Worm (Caenorhabditis elegans) whole organism, L1 larva: ENCODE results near the gene dhs-9.

Experiments
- C16A3.4 ChIP-seq: fragments of 150-350 bp; optimal IDR thresholded peaks from 2 replicates; lab custom pipeline; 2014; ENCODE audit warnings: missing biosample characterization, missing genetic modification characterization
- F16B12.6 ChIP-seq: fragments of 150-350 bp; optimal IDR thresholded peaks from 2 replicates; lab custom pipeline; 2014; ENCODE audit warnings: missing biosample characterization, missing genetic modification characterization
- Y116A8C.19 ChIP-seq: sonication (generic microtip); optimal IDR thresholded peaks from 2 replicates; lab custom pipeline; 2016; ENCODE audit warnings: missing compliant biosample characterization, missing genetic modification characterization, borderline replicate concordance
- blmp-1 ChIP-seq: fragments of 150-350 bp; optimal IDR thresholded peaks from 2 replicates; lab custom pipeline; 2014; ENCODE audit warnings: missing biosample characterization, missing genetic modification characterization
- ceh-90 ChIP-seq: sonication (generic microtip); optimal IDR thresholded peaks from 2 replicates; lab custom pipeline; 2016; ENCODE audit warnings: missing genetic modification characterization, missing compliant biosample characterization
- dpl-1 ChIP-seq, 3 experiments: fragments of 150-350 bp in 2 of 3; sonication (generic microtip) in 1 of 3; optimal IDR thresholded peaks; 2 replicates each; lab custom pipeline; 2014 to 2017; ENCODE audit warnings: missing biosample characterization in 3 of 3, missing genetic modification characterization in 3 of 3, missing genetic modification reagents in 3 of 3
- dsc-1 ChIP-seq: sonication (generic microtip); optimal IDR thresholded peaks from 2 replicates; lab custom pipeline; 2016; ENCODE audit warnings: mild to moderate bottlenecking, missing genetic modification characterization, missing compliant biosample characterization
- efl-1 ChIP-seq, 4 experiments: fragments of 150-350 bp; optimal IDR thresholded peaks in 3 of 4; peaks in 1 of 4; 1 replicate in 1 of 4; 2 replicates in 3 of 4; lab custom pipeline; 2014; ENCODE audit warnings: missing biosample characterization in 2 of 4, missing genetic modification characterization in 2 of 4, missing genetic modification reagents in 2 of 4
- efl-3 ChIP-seq: fragments of 200-800 bp; sonication (Bioruptor generic); optimal IDR thresholded peaks from 2 replicates; lab custom pipeline; 2018; ENCODE audit warnings: mild to moderate bottlenecking, missing genetic modification characterization, missing compliant biosample characterization
- elt-2 ChIP-seq: sonication (generic microtip); optimal IDR thresholded peaks from 2 replicates; lab custom pipeline; 2016; ENCODE audit warnings: missing genetic modification characterization, mild to moderate bottlenecking, inconsistent platforms, missing compliant biosample characterization, missing genetic modification reagents
- elt-3 ChIP-seq, 6 experiments: fragments of 150-350 bp in 1 of 6; sonication (generic microtip); optimal IDR thresholded peaks; 2 replicates each; lab custom pipeline; 2017 to 2018; ENCODE audit warnings: missing biosample characterization in 6 of 6, missing genetic modification characterization in 6 of 6, inconsistent platforms in 1 of 6
- ets-5 ChIP-seq: fragments of 200-800 bp; sonication (Bioruptor generic); IDR thresholded peaks from 2 replicates; pipeline ENCODE4 v1.3.6; 2022; ENCODE audit warnings: missing genetic modification characterization, missing compliant biosample characterization
- grh-1 ChIP-seq: fragments of 200-800 bp; sonication (Bioruptor generic); IDR thresholded peaks from 2 replicates; pipeline ENCODE4 v1.3.6; 2022; ENCODE audit warnings: missing genetic modification reagents, missing genetic modification characterization, missing compliant biosample characterization
- hlh-17 ChIP-seq: fragments of 200-800 bp; sonication (Bioruptor generic); optimal IDR thresholded peaks from 2 replicates; lab custom pipeline; 2018; ENCODE audit warnings: missing genetic modification characterization, mild to moderate bottlenecking, missing compliant biosample characterization, moderate library complexity, borderline replicate concordance
- hlh-4 ChIP-seq: sonication (generic microtip); optimal IDR thresholded peaks from 2 replicates; lab custom pipeline; 2016; ENCODE audit warnings: mild to moderate bottlenecking, missing genetic modification characterization, missing compliant biosample characterization
- lin-14 ChIP-seq: fragments of 200-800 bp; sonication (Bioruptor generic); optimal IDR thresholded peaks from 2 replicates; lab custom pipeline; 2018; ENCODE audit warnings: mild to moderate bottlenecking, missing genetic modification characterization, moderate library complexity, missing compliant biosample characterization
- lin-35 ChIP-seq, 2 experiments: fragments of 150-350 bp; optimal IDR thresholded peaks; 2 replicates each; lab custom pipeline; 2014; ENCODE audit warnings: missing biosample characterization in 2 of 2, missing genetic modification characterization in 2 of 2, missing genetic modification reagents in 2 of 2
- lsy-2 ChIP-seq, 2 experiments: fragments of 150-350 bp; optimal IDR thresholded peaks; 2 replicates each; lab custom pipeline; 2014; ENCODE audit warnings: missing biosample characterization in 2 of 2, missing genetic modification characterization in 2 of 2
- mdl-1 ChIP-seq, 2 experiments: fragments of 150-350 bp; optimal IDR thresholded peaks; 2 replicates each; lab custom pipeline; 2014 to 2017; ENCODE audit warnings: missing biosample characterization in 2 of 2, missing genetic modification characterization in 2 of 2, inconsistent platforms in 1 of 2
- mep-1 ChIP-seq: fragments of 150-350 bp; optimal IDR thresholded peaks from 2 replicates; lab custom pipeline; 2014; ENCODE audit warnings: missing biosample characterization, missing genetic modification characterization
- nhr-19 ChIP-seq: fragments of 200-800 bp; sonication (Bioruptor generic); conservative IDR thresholded peaks from 2 replicates; pipeline ENCODE4 v1.3.6; 2022; ENCODE audit warnings: missing genetic modification characterization, missing compliant biosample characterization
- nhr-20 ChIP-seq: sonication (generic microtip); optimal IDR thresholded peaks from 2 replicates; lab custom pipeline; 2016; ENCODE audit warnings: mild to moderate bottlenecking, missing genetic modification characterization, missing compliant biosample characterization
- nhr-71 ChIP-seq: sonication (generic microtip); optimal IDR thresholded peaks from 2 replicates; lab custom pipeline; 2016; ENCODE audit warnings: mild to moderate bottlenecking, missing genetic modification characterization, moderate library complexity, missing compliant biosample characterization
- nhr-84 ChIP-seq: sonication (generic microtip); optimal IDR thresholded peaks from 2 replicates; lab custom pipeline; 2017; ENCODE audit warnings: missing biosample characterization, missing genetic modification characterization
- nhr-85 ChIP-seq: sonication (generic microtip); peaks from one replicate; lab custom pipeline; 2016; ENCODE audit warnings: missing genetic modification characterization, inconsistent platforms, missing compliant biosample characterization
- nhr-90 ChIP-seq: sonication (generic microtip); optimal IDR thresholded peaks from 2 replicates; lab custom pipeline; 2016; ENCODE audit warnings: mild to moderate bottlenecking, missing genetic modification characterization, missing compliant biosample characterization; ENCODE audit not compliant: poor library complexity
- pag-3 ChIP-seq: sonication (generic microtip); optimal IDR thresholded peaks from 2 replicates; lab custom pipeline; 2017; ENCODE audit warnings: missing genetic modification characterization, mild to moderate bottlenecking, missing compliant biosample characterization, antibody characterized with exemption, borderline replicate concordance; ENCODE audit not compliant: insufficient read depth
- skn-1 ChIP-seq: fragments of 150-350 bp; optimal IDR thresholded peaks from 2 replicates; lab custom pipeline; 2014; ENCODE audit warnings: missing biosample characterization, missing genetic modification characterization
- snu-23 ChIP-seq: sonication (generic microtip); optimal IDR thresholded peaks from 2 replicates; lab custom pipeline; 2016; ENCODE audit warnings: missing genetic modification characterization, missing compliant biosample characterization
- sox-4 ChIP-seq: sonication (generic microtip); optimal IDR thresholded peaks from 2 replicates; lab custom pipeline; 2016; ENCODE audit warnings: missing genetic modification characterization, missing compliant biosample characterization
- swsn-7 ChIP-seq: sonication (generic microtip); optimal IDR thresholded peaks from 2 replicates; lab custom pipeline; 2016; ENCODE audit warnings: missing genetic modification characterization, missing compliant biosample characterization
- unc-130 ChIP-seq: fragments of 150-350 bp; optimal IDR thresholded peaks from 2 replicates; lab custom pipeline; 2017; ENCODE audit warnings: missing biosample characterization, missing genetic modification characterization, inconsistent platforms
- unc-86 ChIP-seq: sonication (generic microtip); optimal IDR thresholded peaks from 2 replicates; lab custom pipeline; 2016; ENCODE audit warnings: missing genetic modification characterization, missing compliant biosample characterization
- xbp-1 ChIP-seq: sonication (generic microtip); optimal IDR thresholded peaks from 2 replicates; lab custom pipeline; 2016; ENCODE audit warnings: missing genetic modification characterization, missing compliant biosample characterization

dhs-9 gene

DNA sequence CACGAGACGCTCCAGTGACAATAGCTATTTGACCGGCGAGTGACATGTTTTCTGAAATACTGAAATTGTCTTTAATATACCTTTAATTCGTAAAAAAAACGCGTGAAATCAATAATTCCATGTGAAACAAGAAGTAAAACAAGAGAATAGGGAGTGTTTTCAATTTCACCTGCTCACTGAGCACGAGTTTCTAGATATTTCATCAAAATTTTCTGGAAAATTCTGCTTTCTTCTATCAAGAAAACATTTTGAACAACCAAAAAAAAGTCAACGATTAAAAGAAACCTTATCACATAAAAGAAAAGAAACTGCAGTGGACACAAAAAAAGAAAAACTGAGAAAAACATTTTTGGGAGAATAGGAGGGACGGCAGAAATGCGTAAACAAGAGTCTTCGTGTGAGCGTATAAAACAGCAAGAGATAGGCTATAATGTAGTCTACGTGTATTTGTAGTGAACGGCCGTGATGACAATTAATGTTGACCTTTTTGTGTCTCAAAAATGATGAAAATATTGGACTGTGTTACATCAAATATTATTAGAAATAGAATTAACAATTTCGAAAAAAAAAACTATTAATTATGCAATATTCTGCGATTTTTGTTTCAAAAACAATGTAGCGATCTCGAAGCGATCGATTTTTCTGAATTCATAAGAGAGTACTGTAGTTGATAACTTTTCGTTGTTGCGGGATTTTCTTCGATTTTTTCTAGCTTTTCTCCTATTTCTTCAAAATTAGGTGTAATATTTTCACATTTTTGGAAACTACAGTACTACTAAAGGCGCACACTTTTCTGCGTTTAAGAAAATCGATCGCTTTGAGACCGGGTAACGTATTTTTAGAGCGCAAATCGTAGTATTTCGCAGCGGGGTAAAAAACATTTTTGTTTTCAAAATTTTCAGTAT is at the start of gene dhs-9:
TSS of gene dhs-9 (minus strand) at position 51 of the 905 bp plus-strand sequence.
- TF ChIP-seq hlh-4 (tag; lab: Kevin White, UChicago) (no peak), xbp-1 (tag; lab: Kevin White, UChicago) (peak; percentile 12), nhr-20 (tag; lab: Kevin White, UChicago) (peak; percentile 92), F16B12.6 (tag; lab: Kevin White, UChicago) (no peak), ets-5 (GFP tag; lab: Robert Waterston, UW) (no peak), lin-14 (GFP tag; lab: Kevin White, UChicago) (peak; percentile 71), snu-23 (GFP tag; lab: Kevin White, UChicago) (peak; percentile 53), nhr-85 (tag; lab: Kevin White, UChicago) (peak; percentile 82), blmp-1 (peak; percentile 46), elt-3 (tag; optimal IDR thresholded peaks at IDR 0.05; lab: Kevin White, UChicago) (peak in 4 of 6 experiments; percentile 3 to 58 (median 15)), efl-1 (optimal IDR thresholded peaks at IDR 0.05; lab: Kevin White, UChicago) (no peak), efl-1 (GFP tag; optimal IDR thresholded peaks at IDR 0.05 in 1 of 2; lab: Kevin White, UChicago) (peak in 1 of 2 experiments; percentile 56), hlh-17 (no peak), nhr-90 (tag; lab: Kevin White, UChicago) (peak; percentile 21), dpl-1 (GFP tag; optimal IDR thresholded peaks at IDR 0.05; lab: Kevin White, UChicago) (peak in 1 of 3 experiments; percentile 20), pag-3 (no peak), efl-3 (GFP tag; lab: Kevin White, UChicago) (no peak), mep-1 (tag; lab: Kevin White, UChicago) (peak; percentile 34), nhr-71 (tag; lab: Kevin White, UChicago) (peak; percentile 12), ceh-90 (tag; lab: Kevin White, UChicago) (no peak), mdl-1 (tag; optimal IDR thresholded peaks at IDR 0.05; lab: Kevin White, UChicago) (peak in 1 of 2 experiments; percentile 1), nhr-19 (GFP tag; lab: Robert Waterston, UW) (peak; percentile 7; the same call in 1 of the 2 replicates), skn-1 (tag; lab: Kevin White, UChicago) (peak; percentile 47), unc-86 (tag; lab: Kevin White, UChicago) (no peak), lsy-2 (tag; optimal IDR thresholded peaks at IDR 0.05; lab: Kevin White, UChicago) (peak in 1 of 2 experiments; percentile 20), unc-130 (no peak), elt-2 (peak; percentile 44), lin-35 (GFP tag; optimal IDR thresholded peaks at IDR 0.05; lab: Kevin White, UChicago) (peak in 1 of 2 experiments; percentile 32), Y116A8C.19 (no peak), swsn-7 (tag; lab: Kevin White, UChicago) (no peak), C16A3.4 (peak; percentile 22)

DNA sequence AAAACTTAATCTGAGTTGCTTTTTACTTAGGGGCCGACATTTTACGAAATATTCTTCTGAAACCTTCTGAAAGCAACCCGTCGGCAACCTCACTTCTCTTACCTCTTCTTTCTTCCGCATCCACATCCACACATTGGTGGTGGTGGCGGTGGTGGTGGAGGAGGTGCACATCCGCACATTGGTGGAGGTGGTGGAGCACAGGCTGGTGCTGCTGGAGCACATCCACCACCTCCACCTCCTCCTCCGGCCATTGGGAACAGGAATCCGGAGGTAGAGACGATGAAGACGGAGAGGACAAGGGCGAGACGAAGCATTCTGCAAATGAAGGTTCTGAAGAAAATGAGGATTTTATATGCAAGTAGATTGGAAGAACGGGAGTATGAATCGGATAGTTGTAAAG is 45.8 kb upstream of the dhs-9 start, which contains the start of gene grl-22:
TSS of gene grl-22 (minus strand) at position 332 of the 400 bp plus-strand sequence.
- TF ChIP-seq efl-1 (optimal IDR thresholded peaks at IDR 0.05; lab: Kevin White, UChicago), result no peak
- peak in 1 of 2 experiments; percentile 39 for TF ChIP-seq efl-1 (GFP tag; optimal IDR thresholded peaks at IDR 0.05 in 1 of 2; lab: Kevin White, UChicago)
- no peak for TF ChIP-seq nhr-84 (tag; lab: Kevin White, UChicago)

DNA sequence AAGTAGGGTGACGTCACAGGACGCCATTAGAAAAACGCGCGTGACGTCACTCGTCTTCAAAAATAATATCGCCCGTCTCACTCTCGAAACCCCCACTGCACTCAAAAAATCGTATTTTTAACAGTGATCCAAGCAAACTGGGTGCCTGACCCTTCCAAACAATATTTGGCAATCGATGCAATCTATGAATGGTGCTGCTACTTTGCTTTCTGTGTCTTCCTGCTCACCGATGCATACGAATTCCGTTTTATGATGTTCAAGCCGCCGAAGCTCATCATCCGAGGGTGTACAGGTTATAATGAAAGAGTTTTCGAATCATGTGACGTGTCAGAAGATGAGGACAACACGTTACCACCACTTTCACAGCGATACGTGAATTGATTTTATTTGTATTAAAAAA is 39.7 kb upstream of the dhs-9 start, which contains the start of gene W03A5.1:
TSS of gene W03A5.1 (plus strand) at position 301 of the 400 bp plus-strand sequence.
- TF ChIP-seq grh-1 (GFP tag; lab: Robert Waterston, UW) (no peak), sox-4 (tag; lab: Kevin White, UChicago) (no peak)

DNA sequence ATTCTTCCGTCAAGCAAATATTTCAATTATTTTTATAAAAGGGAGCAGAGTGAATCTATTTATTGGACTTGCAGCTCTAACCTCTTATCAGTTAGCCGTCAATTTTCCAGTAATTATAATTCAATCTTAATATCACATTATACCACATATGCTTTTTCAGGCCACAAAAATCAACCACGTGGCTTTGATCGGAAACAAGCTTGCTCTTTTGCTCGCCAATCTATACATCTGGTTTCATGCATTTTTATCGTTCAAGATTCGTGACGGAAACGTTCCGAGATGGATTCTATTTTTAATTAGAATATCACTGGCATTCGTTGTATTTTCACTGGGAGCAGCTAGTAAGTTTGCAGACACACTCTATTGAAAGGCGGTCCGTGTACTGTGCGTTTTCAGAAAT is 39.2 kb upstream of the dhs-9 start:
- no peak for TF ChIP-seq ets-5 (GFP tag; lab: Robert Waterston, UW)
- TF ChIP-seq dsc-1 (tag; lab: Kevin White, UChicago), result peak; percentile 82
- TF ChIP-seq, all 84 proteins: peak for 1
